Worm (Caenorhabditis elegans) whole organism, young adult: ENCODE measurements around the gene T24E12.1.

Experiments used
- B0336.3 ChIP-seq: fragments of 200-800 bp; sonication (Bioruptor generic); IDR thresholded peaks from 2 replicates; pipeline ENCODE4 v1.3.6; 2022; ENCODE audit warnings: missing genetic modification characterization, missing compliant biosample characterization
- C06A6.2 ChIP-seq: fragments of 200-800 bp; sonication (Bioruptor generic); conservative IDR thresholded peaks from 2 replicates; pipeline ENCODE4 v1.3.6; 2022; ENCODE audit warnings: missing genetic modification characterization, missing compliant biosample characterization
- C17E4.6 ChIP-seq: fragments of 200-800 bp; sonication (Bioruptor generic); IDR thresholded peaks from 2 replicates; pipeline ENCODE4 v1.3.6; 2022; ENCODE audit warnings: missing genetic modification reagents, missing genetic modification characterization, missing compliant biosample characterization
- F10E7.11 ChIP-seq: sonication (generic microtip); optimal IDR thresholded peaks from 2 replicates; lab custom pipeline; 2017; ENCODE audit warnings: mild to moderate bottlenecking, missing genetic modification characterization, moderate library complexity, missing compliant biosample characterization
- F55B11.4 ChIP-seq: sonication (generic microtip); optimal IDR thresholded peaks from 2 replicates; lab custom pipeline; 2016; ENCODE audit warnings: missing compliant biosample characterization, missing genetic modification characterization, borderline replicate concordance; ENCODE audit not compliant: insufficient read depth
- K11D2.4 ChIP-seq: fragments of 200-800 bp; sonication (Bioruptor generic); IDR thresholded peaks from 2 replicates; pipeline ENCODE4 v1.3.6; 2022; ENCODE audit warnings: missing genetic modification reagents, missing genetic modification characterization, missing compliant biosample characterization
- T07F8.4 ChIP-seq: sonication (generic microtip); optimal IDR thresholded peaks from 2 replicates; lab custom pipeline; 2016; ENCODE audit warnings: mild to moderate bottlenecking, missing genetic modification characterization, moderate library complexity, missing compliant biosample characterization
- Y53G8AR.9 ChIP-seq: fragments of 200-800 bp; sonication (Bioruptor generic); conservative IDR thresholded peaks from 2 replicates; pipeline ENCODE4 v1.3.6; 2022; ENCODE audit warnings: missing genetic modification reagents, missing genetic modification characterization, missing compliant biosample characterization
- Y56A3A.18 ChIP-seq: fragments of 200-800 bp; sonication (Bioruptor generic); IDR thresholded peaks from 2 replicates; pipeline ENCODE4 v1.3.6; 2022; ENCODE audit warnings: missing genetic modification reagents, missing genetic modification characterization, missing compliant biosample characterization
- Y79H2A.3 ChIP-seq: fragments of 200-800 bp; sonication (Bioruptor generic); conservative IDR thresholded peaks from 2 replicates; pipeline ENCODE4 v1.3.6; 2022; ENCODE audit warnings: missing genetic modification reagents, missing genetic modification characterization, missing compliant biosample characterization
- ZK185.1 ChIP-seq: sonication (generic microtip); optimal IDR thresholded peaks from 2 replicates; lab custom pipeline; 2016; ENCODE audit warnings: mild to moderate bottlenecking, missing genetic modification characterization, missing compliant biosample characterization; ENCODE audit not compliant: poor library complexity, severe bottlenecking
- akir-1 ChIP-seq: fragments of 200-800 bp; sonication (Bioruptor generic); optimal IDR thresholded peaks from 2 replicates; lab custom pipeline; 2018; ENCODE audit warnings: mild to moderate bottlenecking, missing genetic modification characterization, moderate library complexity, missing compliant biosample characterization
- athp-1 ChIP-seq: sonication (generic microtip); optimal IDR thresholded peaks from 2 replicates; lab custom pipeline; 2017; ENCODE audit warnings: mild to moderate bottlenecking, missing genetic modification characterization, missing compliant biosample characterization
- attf-6 ChIP-seq: fragments of 200-800 bp; sonication (Bioruptor generic); IDR thresholded peaks from 2 replicates; pipeline ENCODE4 v1.3.6; 2022; ENCODE audit warnings: missing genetic modification reagents, missing genetic modification characterization, missing compliant biosample characterization
- bed-1 ChIP-seq: fragments of 200-800 bp; sonication (Bioruptor generic); IDR thresholded peaks from 2 replicates; pipeline ENCODE4 v1.3.6; 2022; ENCODE audit warnings: missing genetic modification reagents, missing genetic modification characterization, missing compliant biosample characterization
- bed-2 ChIP-seq: fragments of 200-800 bp; sonication (Bioruptor generic); IDR thresholded peaks from 2 replicates; pipeline ENCODE4 v1.3.6; 2022; ENCODE audit warnings: missing genetic modification reagents, missing genetic modification characterization, missing compliant biosample characterization
- ceh-100 ChIP-seq: fragments of 200-800 bp; sonication (Bioruptor generic); IDR thresholded peaks from 2 replicates; pipeline ENCODE4 v1.3.6; 2022; ENCODE audit warnings: missing genetic modification reagents, missing genetic modification characterization, missing compliant biosample characterization
- ceh-40 ChIP-seq: fragments of 200-800 bp; sonication (Bioruptor generic); IDR thresholded peaks from 2 replicates; pipeline ENCODE4 v1.3.6; 2022; ENCODE audit warnings: missing genetic modification characterization, missing compliant biosample characterization
- ceh-58 ChIP-seq: fragments of 200-800 bp; sonication (Bioruptor generic); IDR thresholded peaks from 2 replicates; pipeline ENCODE4 v1.3.6; 2022; ENCODE audit warnings: missing genetic modification characterization, missing compliant biosample characterization
- chd-7 ChIP-seq: sonication (generic microtip); optimal IDR thresholded peaks from 2 replicates; lab custom pipeline; 2016; ENCODE audit warnings: mild to moderate bottlenecking, missing genetic modification characterization, moderate library complexity, missing compliant biosample characterization
- dpl-1 ChIP-seq: fragments of 150-350 bp; optimal IDR thresholded peaks from 2 replicates; lab custom pipeline; 2014; ENCODE audit warnings: missing biosample characterization, missing genetic modification reagents, missing genetic modification characterization
- hmg-1.2 ChIP-seq: fragments of 200-800 bp; sonication (Bioruptor generic); IDR thresholded peaks from 2 replicates; pipeline ENCODE4 v1.3.6; 2022; ENCODE audit warnings: missing genetic modification reagents, missing genetic modification characterization, missing compliant biosample characterization
- lin-54 ChIP-seq: fragments of 200-800 bp; sonication (Bioruptor generic); optimal IDR thresholded peaks from 2 replicates; lab custom pipeline; 2018; ENCODE audit warnings: mild to moderate bottlenecking, missing genetic modification characterization, missing compliant biosample characterization
- lsl-1 ChIP-seq: fragments of 200-800 bp; sonication (Bioruptor generic); optimal IDR thresholded peaks from 2 replicates; lab custom pipeline; 2018; ENCODE audit warnings: mild to moderate bottlenecking, missing genetic modification characterization, moderate library complexity, missing compliant biosample characterization
- lsy-27 ChIP-seq: sonication (generic microtip); optimal IDR thresholded peaks from 2 replicates; lab custom pipeline; 2017; ENCODE audit warnings: missing genetic modification characterization, mild to moderate bottlenecking, missing compliant biosample characterization, antibody characterized with exemption, missing genotype, borderline replicate concordance; ENCODE audit not compliant: insufficient read depth
- madf-10 ChIP-seq: sonication (generic microtip); optimal IDR thresholded peaks from 2 replicates; lab custom pipeline; 2016; ENCODE audit warnings: mild to moderate bottlenecking, missing genetic modification characterization, missing compliant biosample characterization
- madf-6 ChIP-seq: fragments of 200-800 bp; sonication (Bioruptor generic); IDR thresholded peaks from 2 replicates; pipeline ENCODE4 v1.3.6; 2022; ENCODE audit warnings: missing genetic modification reagents, missing genetic modification characterization, missing compliant biosample characterization
- madf-8 ChIP-seq: fragments of 200-800 bp; sonication (Bioruptor generic); conservative IDR thresholded peaks from 2 replicates; pipeline ENCODE4 v1.3.6; 2022; ENCODE audit warnings: missing genetic modification reagents, missing genetic modification characterization, missing compliant biosample characterization
- mcd-1 ChIP-seq: fragments of 200-800 bp; sonication (Bioruptor generic); IDR thresholded peaks from 2 replicates; pipeline ENCODE4 v1.3.6; 2022; ENCODE audit warnings: missing genetic modification reagents, missing genetic modification characterization, missing compliant biosample characterization
- nhr-120 ChIP-seq: fragments of 200-800 bp; sonication (Bioruptor generic); IDR thresholded peaks from 2 replicates; pipeline ENCODE4 v1.3.6; 2022; ENCODE audit warnings: missing genetic modification characterization, missing compliant biosample characterization
- nhr-80 ChIP-seq: sonication (generic microtip); optimal IDR thresholded peaks from 2 replicates; lab custom pipeline; 2016; ENCODE audit warnings: missing genetic modification characterization, missing compliant biosample characterization
- pbrm-1 ChIP-seq: fragments of 200-800 bp; sonication (Bioruptor generic); IDR thresholded peaks from 2 replicates; pipeline ENCODE4 v1.3.6; 2022; ENCODE audit warnings: missing genetic modification reagents, missing genetic modification characterization, missing compliant biosample characterization
- pha-4 ChIP-seq: fragments of 150-350 bp; sonication (generic microtip); optimal IDR thresholded peaks from 2 replicates; lab custom pipeline; 2014; ENCODE audit warnings: missing biosample characterization, missing genetic modification reagents, missing genetic modification characterization
- rcor-1 ChIP-seq: fragments of 200-800 bp; sonication (Bioruptor generic); IDR thresholded peaks from 2 replicates; pipeline ENCODE4 v1.3.6; 2022; ENCODE audit warnings: missing genetic modification reagents, missing genetic modification characterization, missing compliant biosample characterization
- rec-8 ChIP-seq, 2 experiments: sonication (generic microtip); optimal IDR thresholded peaks; 2 replicates each; lab custom pipeline; 2016; ENCODE audit warnings: mild to moderate bottlenecking in 2 of 2, missing genetic modification characterization in 2 of 2, missing genetic modification reagents in 2 of 2, missing genotype in 2 of 2, missing biosample characterization in 1 of 2, missing compliant biosample characterization in 1 of 2, moderate library complexity in 1 of 2
- rpc-1 ChIP-seq, 2 experiments: fragments of 150-350 bp in 1 of 2; sonication (generic microtip) in 1 of 2; optimal IDR thresholded peaks; 2 replicates each; lab custom pipeline; 2014 to 2018; ENCODE audit warnings: missing biosample characterization in 1 of 2, missing genetic modification characterization in 1 of 2, missing genetic modification reagents in 1 of 2, missing genotype in 1 of 2
- sea-2 ChIP-seq: fragments of 200-800 bp; sonication (Bioruptor generic); IDR thresholded peaks from 2 replicates; pipeline ENCODE4 v1.3.6; 2022; ENCODE audit warnings: missing genetic modification characterization, missing compliant biosample characterization
- snpc-1.3 ChIP-seq: sonication (generic microtip); optimal IDR thresholded peaks from 2 replicates; lab custom pipeline; 2017; ENCODE audit warnings: missing genetic modification characterization, mild to moderate bottlenecking, missing compliant biosample characterization, antibody characterized with exemption, moderate library complexity, missing genotype, missing genetic modification reagents; ENCODE audit not compliant: insufficient read depth
- sptf-2 ChIP-seq: fragments of 200-800 bp; sonication (Bioruptor generic); optimal IDR thresholded peaks from 2 replicates; lab custom pipeline; 2018; ENCODE audit warnings: mild to moderate bottlenecking, missing genetic modification characterization, missing compliant biosample characterization
- tbp1 ChIP-seq: fragments of 200-800 bp; sonication (Bioruptor generic); optimal IDR thresholded peaks from 2 replicates; lab custom pipeline; 2018; ENCODE audit warnings: mild to moderate bottlenecking, missing genetic modification characterization, missing compliant biosample characterization
- tlf-1 ChIP-seq: fragments of 200-800 bp; sonication (Bioruptor generic); optimal IDR thresholded peaks from 2 replicates; lab custom pipeline; 2018; ENCODE audit warnings: mild to moderate bottlenecking, missing genetic modification characterization, missing compliant biosample characterization
- zfh-2 ChIP-seq: fragments of 200-800 bp; sonication (Bioruptor generic); conservative IDR thresholded peaks from 2 replicates; pipeline ENCODE4 v1.3.6; 2022; ENCODE audit warnings: missing genetic modification reagents, missing genetic modification characterization, missing compliant biosample characterization
- ztf-18 ChIP-seq: sonication (generic microtip); optimal IDR thresholded peaks from 2 replicates; lab custom pipeline; 2016; ENCODE audit warnings: missing genotype, mild to moderate bottlenecking, missing genetic modification characterization, missing compliant biosample characterization
- ztf-26 ChIP-seq: sonication (generic microtip); optimal IDR thresholded peaks from 2 replicates; lab custom pipeline; 2017; ENCODE audit warnings: missing genetic modification characterization, missing compliant biosample characterization

T24E12.1 gene

ce11 chrII:3823855-3824254 is 38.5 kb downstream of the T24E12.1 start, which contains the start of gene skr-15:
TSS of gene skr-15 (plus strand) at chrII:3824155.
- TF ChIP-seq Y79H2A.3 (GFP tag; lab: Robert Waterston, UW) (no peak), madf-10 (no peak), attf-6 (GFP tag; lab: Robert Waterston, UW) (no peak), F10E7.11 (tag; lab: Kevin White, UChicago) (no peak), ZK185.1 (tag; lab: Kevin White, UChicago) (no peak), bed-1 (no peak), C06A6.2 (GFP tag; lab: Robert Waterston, UW) (no peak), pbrm-1 (no peak), ceh-100 (GFP tag; lab: Robert Waterston, UW) (no peak), hmg-1.2 (no peak), C17E4.6 (GFP tag; lab: Robert Waterston, UW) (no peak), zfh-2 (no peak)
- TF ChIP-seq, all 124 proteins: peak for 0

- TF ChIP-seq ztf-18 (tag; lab: Kevin White, UChicago) (no peak), ceh-58 (no peak), Y53G8AR.9 (GFP tag; lab: Robert Waterston, UW) (no peak), F55B11.4 (tag; lab: Kevin White, UChicago) (no peak), sptf-2 (no peak)
Measured at ce11 chrII:3827801-3828200, 42.4 kb downstream of the T24E12.1 start, which contains the start of gene F54D10.8. TSS of gene F54D10.8 (minus strand) at chrII:3827901.

ce11 chrII:3829623-3830022 is 44.3 kb downstream of the T24E12.1 start:
- TF ChIP-seq Y79H2A.3 (GFP tag; lab: Robert Waterston, UW) (no peak), pha-4 (tag; lab: Kevin White, UChicago) (no peak), chd-7 (tag; lab: Kevin White, UChicago) (no peak), rpc-1 (optimal IDR thresholded peaks at IDR 0.05; lab: Kevin White, UChicago) (no peak), rpc-1 (tag; optimal IDR thresholded peaks at IDR 0.05; lab: Kevin White, UChicago) (no peak), ztf-26 (no peak), rcor-1 (GFP tag; lab: Robert Waterston, UW) (no peak), snpc-1.3 (tag; lab: Kevin White, UChicago) (no peak), Y53G8AR.9 (GFP tag; lab: Robert Waterston, UW) (no peak), C06A6.2 (GFP tag; lab: Robert Waterston, UW) (no peak), nhr-80 (tag; lab: Kevin White, UChicago) (no peak), athp-1 (tag; lab: Kevin White, UChicago) (no peak), bed-2 (GFP tag; lab: Robert Waterston, UW) (no peak), madf-8 (GFP tag; lab: Robert Waterston, UW) (no peak), tbp1 (GFP tag; lab: Kevin White, UChicago) (no peak), Y56A3A.18 (GFP tag; lab: Robert Waterston, UW) (no peak), sea-2 (GFP tag; lab: Robert Waterston, UW) (no peak)

- TF ChIP-seq nhr-120 (no peak), tlf-1 (no peak), madf-6 (GFP tag; lab: Robert Waterston, UW) (no peak), lsy-27 (no peak), rec-8 (tag; optimal IDR thresholded peaks at IDR 0.05; lab: Kevin White, UChicago) (no peak), B0336.3 (GFP tag; lab: Robert Waterston, UW) (no peak), akir-1 (no peak), K11D2.4 (GFP tag; lab: Robert Waterston, UW) (no peak), mcd-1 (GFP tag; lab: Robert Waterston, UW) (no peak), T07F8.4 (tag; lab: Kevin White, UChicago) (no peak), nhr-80 (tag; lab: Kevin White, UChicago) (no peak), lin-54 (GFP tag; lab: Kevin White, UChicago) (no peak), lsl-1 (GFP tag; lab: Kevin White, UChicago) (no peak), ZK185.1 (tag; lab: Kevin White, UChicago) (no peak), F10E7.11 (tag; lab: Kevin White, UChicago) (no peak), ceh-40 (GFP tag; lab: Robert Waterston, UW) (no peak), dpl-1 (GFP tag; lab: Kevin White, UChicago) (no peak), Y79H2A.3 (GFP tag; lab: Robert Waterston, UW) (no peak)
Measured at ce11 chrII:3832383-3832782, 47.0 kb downstream of the T24E12.1 start, which contains the start of gene F54D10.9. TSS of gene F54D10.9 (minus strand) at chrII:3832483.
